Worm (Caenorhabditis elegans): ENCODE results near the gene epg-7.

DNA sequence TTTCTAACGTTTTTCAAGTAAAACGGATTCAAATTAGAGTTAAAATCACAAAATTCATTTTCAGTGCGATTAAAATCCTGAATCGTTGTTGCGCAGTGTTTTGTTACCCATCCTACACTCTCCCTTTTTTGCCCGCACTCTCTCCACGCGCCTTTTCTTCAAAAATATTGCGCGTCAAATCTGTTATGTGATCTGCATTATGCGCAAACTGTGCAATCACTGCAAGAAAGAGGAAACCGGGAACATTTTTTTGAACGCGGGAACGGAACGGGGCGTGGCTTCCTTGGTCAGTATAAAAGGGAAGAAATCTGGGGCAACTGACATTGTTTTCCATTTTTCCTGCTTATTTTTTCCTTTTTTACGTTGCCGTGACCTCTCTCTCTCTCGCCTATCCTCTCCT is 5.9 kb downstream of the epg-7 start:
- TF ChIP-seq ceh-43 (GFP tag; optimal IDR thresholded peaks at IDR 0.05): no peak
- TF ChIP-seq zip-8 (tag; optimal IDR thresholded peaks at IDR 0.05): peak; percentile 4
- TF ChIP-seq sptf-1 (tag; optimal IDR thresholded peaks at IDR 0.05): no peak
- TF ChIP-seq unc-62 (GFP tag; optimal IDR thresholded peaks at IDR 0.05): no peak
- no peak for TF ChIP-seq bed-3 (GFP tag; optimal IDR thresholded peaks at IDR 0.05)
- TF ChIP-seq lsy-2 (tag; optimal IDR thresholded peaks at IDR 0.05): no peak
- no peak for TF ChIP-seq ztf-11 (tag; optimal IDR thresholded peaks at IDR 0.05)
- TF ChIP-seq tbx-8 (GFP tag; optimal IDR thresholded peaks at IDR 0.05): no peak
